Worm (Caenorhabditis elegans): ENCODE results near the gene grd-12.

DNA sequence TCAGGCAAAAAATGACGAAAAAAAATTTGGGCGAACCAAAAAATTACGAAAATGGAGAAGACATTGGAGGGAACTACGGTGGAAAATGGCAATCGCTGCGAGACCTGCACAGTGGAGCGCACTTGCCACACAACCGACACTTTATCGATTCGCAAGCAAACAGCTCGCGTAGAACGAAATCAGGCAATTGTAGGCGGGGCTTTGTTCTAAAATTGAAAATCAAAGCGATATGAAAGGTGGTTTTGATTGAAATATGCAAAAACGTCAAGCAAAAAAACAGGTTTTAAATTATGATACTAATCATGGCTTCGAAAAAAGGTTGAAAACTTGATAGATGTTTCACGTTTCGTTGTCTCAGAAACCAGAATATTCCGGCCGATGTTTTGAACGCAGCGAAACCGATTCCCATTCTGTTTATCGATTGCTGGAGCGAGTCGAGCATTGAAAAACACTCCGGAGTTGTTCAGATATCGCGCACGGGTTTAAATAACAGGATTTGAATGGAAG, 23.9 kb downstream of the grd-12 start, which contains the start of the genes fib-1 and mut-15:
- peak; percentile 93 for TF ChIP-seq nhr-237 (tag; optimal IDR thresholded peaks at IDR 0.05)
- TF ChIP-seq lsy-2 (tag; optimal IDR thresholded peaks at IDR 0.05), result peak; percentile 95
- peak; percentile 92 for TF ChIP-seq drap-1 (GFP tag; optimal IDR thresholded peaks at IDR 0.05)
- peak; percentile 83 for TF ChIP-seq pha-4 (tag; optimal IDR thresholded peaks at IDR 0.05)
- no peak for TF ChIP-seq nhr-12 (tag; optimal IDR thresholded peaks at IDR 0.05)
- TF ChIP-seq unc-62 (GFP tag; optimal IDR thresholded peaks at IDR 0.05), result peak; percentile 4
- peak; percentile 94 for TF ChIP-seq unc-120 (tag; optimal IDR thresholded peaks at IDR 0.05; ENCODE audit: poor library complexity, severe bottlenecking)
- TF ChIP-seq elt-3 (tag; optimal IDR thresholded peaks at IDR 0.05), result peak; percentile 11
- no peak for TF ChIP-seq blmp-1 (tag; optimal IDR thresholded peaks at IDR 0.05)
- no peak for TF ChIP-seq ztf-11 (tag; optimal IDR thresholded peaks at IDR 0.05)
- peak; percentile 93 for TF ChIP-seq lin-13 (tag; optimal IDR thresholded peaks at IDR 0.05)
- TF ChIP-seq mls-2 (tag; optimal IDR thresholded peaks at IDR 0.05), result peak; percentile 80
- no peak for TF ChIP-seq unc-39 (tag; optimal IDR thresholded peaks at IDR 0.05)
- no peak for TF ChIP-seq nhr-76 (tag; optimal IDR thresholded peaks at IDR 0.05)
